Fruit fly (Drosophila melanogaster) whole organism, embryonic: ENCODE data around the gene CG43291.

Experiments
- Antp ChIP-seq: fragments of 200-800 bp; sonication (Bioruptor generic); optimal IDR thresholded peaks from 3 replicates; lab custom pipeline; 2016; ENCODE audit warnings: missing biosample characterization, missing genetic modification characterization
- Atf3 ChIP-seq: fragments of 200-800 bp; sonication (Bioruptor generic); optimal IDR thresholded peaks from 3 replicates; lab custom pipeline; 2016; ENCODE audit warnings: missing biosample characterization, missing genetic modification characterization
- Atf6 ChIP-seq: fragments of 200-800 bp; sonication (Bioruptor generic); IDR thresholded peaks from 2 replicates; pipeline ENCODE4 v1.3.6; 2022; ENCODE audit warnings: missing biosample characterization, missing genetic modification characterization
- B-H1 ChIP-seq: fragments of 200-800 bp; sonication (Bioruptor generic); IDR thresholded peaks from 3 replicates; pipeline ENCODE4 v1.3.6; 2022; ENCODE audit warnings: missing biosample characterization, missing genetic modification characterization
- CG10267 ChIP-seq: fragments of 200-800 bp; sonication (Bioruptor generic); optimal IDR thresholded peaks from 2 replicates; lab custom pipeline; 2018; ENCODE audit warnings: missing biosample characterization, mild to moderate bottlenecking, missing genetic modification characterization, moderate library complexity
- CG10366 ChIP-seq: fragments of 200-800 bp; sonication (Bioruptor generic); IDR thresholded peaks from 2 replicates; pipeline ENCODE4 v1.3.6; 2022; ENCODE audit warnings: missing biosample characterization, missing genetic modification characterization
- CG11398 ChIP-seq: fragments of 200-800 bp; sonication (Bioruptor generic); optimal IDR thresholded peaks from 2 replicates; lab custom pipeline; 2016; ENCODE audit warnings: missing biosample characterization, missing genetic modification characterization
- CG12071 ChIP-seq: fragments of 200-800 bp; sonication (Bioruptor generic); optimal IDR thresholded peaks from 3 replicates; lab custom pipeline; 2018; ENCODE audit warnings: missing biosample characterization, mild to moderate bottlenecking, missing genetic modification characterization
- CG13424 ChIP-seq: fragments of 200-800 bp; sonication (Bioruptor generic); optimal IDR thresholded peaks from 2 replicates; lab custom pipeline; 2019; ENCODE audit warnings: missing biosample characterization, mild to moderate bottlenecking, missing genetic modification characterization, moderate library complexity
- CG13894 ChIP-seq: fragments of 200-800 bp; sonication (Bioruptor generic); optimal IDR thresholded peaks from 3 replicates; lab custom pipeline; 2018; ENCODE audit warnings: missing biosample characterization, mild to moderate bottlenecking, missing genetic modification characterization, moderate library complexity
- CG14965 ChIP-seq: fragments of 200-800 bp; sonication (Bioruptor generic); optimal IDR thresholded peaks from 2 replicates; lab custom pipeline; 2016; ENCODE audit warnings: missing biosample characterization, missing genetic modification characterization, borderline replicate concordance
- CG15696 ChIP-seq: fragments of 200-800 bp; sonication (Bioruptor generic); optimal IDR thresholded peaks from 2 replicates; lab custom pipeline; 2019; ENCODE audit warnings: missing biosample characterization, mild to moderate bottlenecking, missing genetic modification characterization, moderate library complexity
- CG1647 ChIP-seq: fragments of 200-800 bp; sonication (Bioruptor generic); optimal IDR thresholded peaks from 3 replicates; lab custom pipeline; 2016; ENCODE audit warnings: missing biosample characterization, missing genetic modification characterization
- CG17186 ChIP-seq: fragments of 200-800 bp; sonication (Bioruptor generic); optimal IDR thresholded peaks from 3 replicates; lab custom pipeline; 2017; ENCODE audit warnings: missing biosample characterization, missing genetic modification reagents, missing genetic modification characterization
- CG17829 ChIP-seq: fragments of 200-800 bp; optimal IDR thresholded peaks from 2 replicates; lab custom pipeline; 2019; ENCODE audit warnings: missing biosample characterization, mild to moderate bottlenecking, missing genetic modification characterization, moderate library complexity
- CG33213 ChIP-seq: fragments of 200-800 bp; sonication (Bioruptor generic); optimal IDR thresholded peaks from 3 replicates; lab custom pipeline; 2016; ENCODE audit warnings: missing biosample characterization, missing genetic modification characterization
- CG34422 ChIP-seq: fragments of 200-800 bp; sonication (Bioruptor generic); IDR thresholded peaks from 3 replicates; pipeline ENCODE4 v1.3.6; 2022; ENCODE audit warnings: missing biosample characterization, missing genetic modification characterization
- CG4617 ChIP-seq: fragments of 200-800 bp; sonication (Bioruptor generic); optimal IDR thresholded peaks from 3 replicates; lab custom pipeline; 2016; ENCODE audit warnings: missing biosample characterization, missing genetic modification characterization, borderline replicate concordance
- CG8089 ChIP-seq: fragments of 200-800 bp; sonication (Bioruptor generic); optimal IDR thresholded peaks from 3 replicates; lab custom pipeline; 2016; ENCODE audit warnings: missing biosample characterization, missing genetic modification characterization
- CG8765 ChIP-seq: fragments of 200-800 bp; sonication (Bioruptor generic); IDR thresholded peaks from 2 replicates; pipeline ENCODE4 v1.3.6; 2022; ENCODE audit warnings: missing biosample characterization, missing genetic modification characterization
- Dp ChIP-seq: fragments of 200-800 bp; sonication (Bioruptor generic); optimal IDR thresholded peaks from 2 replicates; lab custom pipeline; 2018; ENCODE audit warnings: missing biosample characterization, mild to moderate bottlenecking, missing genetic modification characterization, moderate library complexity
- Elba2 ChIP-seq: fragments of 200-800 bp; sonication (Bioruptor generic); optimal IDR thresholded peaks from 3 replicates; lab custom pipeline; 2016; ENCODE audit warnings: missing biosample characterization, missing genetic modification characterization
- Ets97D ChIP-seq: fragments of 200-800 bp; sonication (Bioruptor generic); optimal IDR thresholded peaks from 3 replicates; lab custom pipeline; 2016; ENCODE audit warnings: missing biosample characterization, missing genetic modification characterization
- Gsc ChIP-seq: fragments of 200-800 bp; sonication (Bioruptor generic); IDR thresholded peaks from 2 replicates; pipeline ENCODE4 v1.3.6; 2022; ENCODE audit warnings: missing biosample characterization, missing genetic modification characterization
- HLH3B ChIP-seq: fragments of 200-800 bp; sonication (Bioruptor generic); IDR thresholded peaks from 2 replicates; pipeline ENCODE4 v1.3.6; 2022; ENCODE audit warnings: missing biosample characterization, missing genetic modification characterization
- Hand ChIP-seq: fragments of 200-800 bp; sonication (Bioruptor generic); optimal IDR thresholded peaks from 2 replicates; lab custom pipeline; 2017; ENCODE audit warnings: mild to moderate bottlenecking, missing biosample characterization, missing genetic modification reagents, missing genetic modification characterization
- Hmr ChIP-seq: fragments of 200-800 bp; sonication (Bioruptor generic); optimal IDR thresholded peaks from 3 replicates; lab custom pipeline; 2017; ENCODE audit warnings: mild to moderate bottlenecking, missing biosample characterization, missing genetic modification reagents, missing genetic modification characterization
- Hr51 ChIP-seq, 2 experiments: fragments of 200-800 bp; sonication (Bioruptor generic); optimal IDR thresholded peaks; 2 replicates in 1 of 2; 3 replicates in 1 of 2; lab custom pipeline; 2016 to 2018; ENCODE audit warnings: missing biosample characterization in 2 of 2, missing genetic modification characterization in 2 of 2, mild to moderate bottlenecking in 1 of 2, moderate library complexity in 1 of 2
- NFAT ChIP-seq: fragments of 200-800 bp; sonication (Bioruptor generic); IDR thresholded peaks from 2 replicates; pipeline ENCODE4 v1.3.6; 2022; ENCODE audit warnings: missing biosample characterization, missing genetic modification characterization
- Nf-YA ChIP-seq: fragments of 200-800 bp; sonication (Bioruptor generic); IDR thresholded peaks from 2 replicates; pipeline ENCODE4 v1.3.6; 2022; ENCODE audit warnings: missing biosample characterization, missing genetic modification characterization
- Taf1 ChIP-seq: fragments of 200-800 bp; sonication (Bioruptor generic); IDR thresholded peaks from 2 replicates; pipeline ENCODE4 v1.3.6; 2022; ENCODE audit warnings: missing biosample characterization, missing genetic modification characterization
- Usf ChIP-seq: fragments of 200-800 bp; sonication (Bioruptor generic); optimal IDR thresholded peaks from 2 replicates; lab custom pipeline; 2017; ENCODE audit warnings: missing genotype, missing biosample characterization, missing genetic modification characterization
- bcd ChIP-seq: fragments of 200-800 bp; sonication (Bioruptor generic); optimal IDR thresholded peaks from 2 replicates; lab custom pipeline; 2017; ENCODE audit warnings: missing biosample characterization, mild to moderate bottlenecking, missing genetic modification characterization
- bsh ChIP-seq, 2 experiments: fragments of 200-800 bp; sonication (Bioruptor generic); optimal IDR thresholded peaks; 2 replicates each; lab custom pipeline; 2017 to 2018; ENCODE audit warnings: mild to moderate bottlenecking in 2 of 2, missing biosample characterization in 2 of 2, missing genetic modification characterization in 2 of 2, moderate library complexity in 1 of 2
- corto ChIP-seq: fragments of 200-800 bp; sonication (Bioruptor generic); optimal IDR thresholded peaks from 2 replicates; lab custom pipeline; 2016; ENCODE audit warnings: missing biosample characterization, mild to moderate bottlenecking, missing genetic modification characterization, moderate library complexity
- disco-r ChIP-seq: fragments of 200-800 bp; sonication (Bioruptor generic); optimal IDR thresholded peaks from 2 replicates; lab custom pipeline; 2016; ENCODE audit warnings: missing biosample characterization, missing genetic modification characterization
- gsb ChIP-seq: fragments of 200-800 bp; sonication (Bioruptor generic); IDR thresholded peaks from 2 replicates; pipeline ENCODE4 v1.3.6; 2022; ENCODE audit warnings: missing biosample characterization, missing genetic modification characterization
- ham ChIP-seq: fragments of 200-800 bp; sonication (Bioruptor generic); IDR thresholded peaks from 2 replicates; pipeline ENCODE4 v1.3.6; 2022; ENCODE audit warnings: missing biosample characterization, missing genetic modification characterization
- hkb ChIP-seq, 2 experiments: fragments of 200-800 bp in 1 of 2; fragments of >200 bp in 1 of 2; sonication (Bioruptor generic) in 1 of 2; IDR thresholded peaks in 1 of 2; optimal IDR thresholded peaks in 1 of 2; 2 replicates each; pipeline versions ENCODE4 v1.3.6 to Lab custom; 2017 to 2022; ENCODE audit warnings: missing biosample characterization in 1 of 2, missing genetic modification characterization in 1 of 2
- pita ChIP-seq: fragments of 200-800 bp; sonication (Bioruptor generic); optimal IDR thresholded peaks from 2 replicates; lab custom pipeline; 2017; ENCODE audit warnings: missing biosample characterization, mild to moderate bottlenecking, missing genetic modification characterization
- pnt ChIP-seq: fragments of 200-800 bp; sonication (Bioruptor generic); optimal IDR thresholded peaks from 3 replicates; lab custom pipeline; 2016; ENCODE audit warnings: missing biosample characterization, missing genetic modification characterization
- pros ChIP-seq: fragments of 200-800 bp; sonication (Bioruptor generic); optimal IDR thresholded peaks from 3 replicates; lab custom pipeline; 2019; ENCODE audit warnings: missing biosample characterization, mild to moderate bottlenecking, missing genetic modification characterization, moderate library complexity
- pzg ChIP-seq: fragments of 200-800 bp; sonication (Bioruptor generic); optimal IDR thresholded peaks from 3 replicates; lab custom pipeline; 2018; ENCODE audit warnings: missing biosample characterization, mild to moderate bottlenecking, missing genetic modification characterization, moderate library complexity
- repo ChIP-seq: fragments of 200-800 bp; sonication (Bioruptor generic); optimal IDR thresholded peaks from 2 replicates; lab custom pipeline; 2016; ENCODE audit warnings: missing biosample characterization, missing genetic modification characterization
- ro ChIP-seq: fragments of 200-800 bp; sonication (Bioruptor generic); IDR thresholded peaks from 2 replicates; pipeline ENCODE4 v1.3.6; 2022; ENCODE audit warnings: missing biosample characterization, missing genetic modification characterization
- sens-2 ChIP-seq: fragments of 200-800 bp; sonication (Bioruptor generic); IDR thresholded peaks from 2 replicates; pipeline ENCODE4 v1.3.6; 2022; ENCODE audit warnings: missing biosample characterization, missing genetic modification characterization
- seq ChIP-seq: fragments of 200-800 bp; sonication (Bioruptor generic); IDR thresholded peaks from 2 replicates; pipeline ENCODE4 v1.3.6; 2022; ENCODE audit warnings: missing biosample characterization, missing genetic modification characterization
- tio ChIP-seq: fragments of 200-800 bp; sonication (Bioruptor generic); optimal IDR thresholded peaks from 2 replicates; lab custom pipeline; 2017; ENCODE audit warnings: missing biosample characterization, missing genetic modification characterization, inconsistent platforms
- vfl ChIP-seq: fragments of 200-800 bp; sonication (Bioruptor generic); optimal IDR thresholded peaks from 2 replicates; lab custom pipeline; 2016; ENCODE audit warnings: missing biosample characterization, missing genetic modification characterization

The CG43291 gene

DNA sequence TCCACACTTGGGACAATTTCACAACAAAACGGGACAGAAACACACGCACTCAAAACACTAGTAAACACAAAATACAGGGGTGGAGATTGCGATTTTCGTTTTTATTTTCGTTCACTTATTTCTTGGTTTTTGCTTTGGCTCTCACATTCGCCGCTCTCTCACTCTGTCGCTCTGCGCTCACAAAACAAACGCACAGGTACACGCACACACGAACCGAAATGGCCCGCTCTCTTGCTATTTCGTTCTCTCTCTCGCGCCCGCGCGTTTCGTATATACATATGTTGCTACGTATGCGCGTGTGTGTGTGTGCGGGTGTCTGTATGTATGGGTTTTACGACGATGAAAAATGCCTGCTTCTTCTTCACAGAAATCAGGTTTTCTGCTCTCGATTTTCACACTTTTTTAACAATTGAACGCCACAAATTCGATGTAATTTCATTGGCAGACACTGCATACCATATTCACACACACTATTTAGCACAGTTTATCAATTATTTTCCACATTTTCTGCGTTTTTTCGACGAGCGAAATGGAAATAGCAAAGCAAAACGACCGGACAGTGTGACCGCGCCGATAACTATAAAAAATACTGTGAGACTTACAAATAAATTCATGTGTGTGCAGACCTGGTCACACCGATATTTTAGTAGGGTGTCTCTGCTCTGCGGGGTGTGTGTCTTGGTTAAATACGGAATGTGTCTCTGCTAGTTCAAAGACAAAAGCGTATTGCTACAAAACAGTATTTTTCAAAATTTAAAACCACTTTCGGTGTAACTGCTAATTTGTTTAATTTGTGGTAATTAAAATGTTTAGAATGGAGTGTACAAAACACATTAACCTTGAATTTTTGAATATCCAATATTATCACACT is 42.1 kb upstream of the CG43291 start, which contains the start of gene trx (continued):
- TF ChIP-seq Antp (no peak), CG4617 (GFP tag; lab: Kevin White, UChicago) (peak; percentile 95), NFAT (GFP tag; lab: Robert Waterston, UW) (no peak), pita (GFP tag; lab: Kevin White, UChicago) (peak; percentile 88), pnt (GFP tag; lab: Kevin White, UChicago) (peak; percentile 12), HLH3B (GFP tag; lab: Robert Waterston, UW) (no peak), tio (no peak), pros (GFP tag; lab: Kevin White, UChicago) (peak; percentile 61), corto (GFP tag; lab: Kevin White, UChicago) (no peak), Gsc (GFP tag; lab: Robert Waterston, UW) (no peak), hkb (optimal IDR thresholded peaks at IDR 0.05; lab: Kevin White, UChicago) (peak; percentile 38), hkb (GFP tag; IDR thresholded peaks at IDR 0.05; lab: Robert Waterston, UW) (no peak), Elba2 (peak; percentile 43), CG12071 (GFP tag; lab: Kevin White, UChicago) (no peak), CG17829 (tag; lab: Kevin White, UChicago) (peak; percentile 37), ro (GFP tag; lab: Robert Waterston, UW) (no peak), CG8765 (GFP tag; lab: Robert Waterston, UW) (no peak), disco-r (GFP tag; lab: Kevin White, UChicago) (no peak), CG11398 (GFP tag; lab: Kevin White, UChicago) (no peak), CG10366 (GFP tag; lab: Robert Waterston, UW) (no peak), B-H1 (GFP tag; lab: Robert Waterston, UW) (no peak), Hmr (GFP tag; lab: Kevin White, UChicago) (peak; percentile 65), CG34422 (GFP tag; lab: Robert Waterston, UW) (no peak), CG13424 (no peak), CG1647 (GFP tag; lab: Kevin White, UChicago) (no peak), Ets97D (peak; percentile 81), Atf3 (no peak), repo (peak; percentile 5), gsb (no peak), Usf (GFP tag; lab: Kevin White, UChicago) (no peak), Hr51 (GFP tag; optimal IDR thresholded peaks at IDR 0.05; lab: Kevin White, UChicago) (peak; percentile 8 to 25), Nf-YA (no peak), Hand (no peak), CG13894 (tag; lab: Kevin White, UChicago) (peak; percentile 46), CG17186 (peak; percentile 22), CG14965 (no peak), Atf6 (GFP tag; lab: Robert Waterston, UW) (no peak), vfl (GFP tag; lab: Kevin White, UChicago) (no peak), CG33213 (GFP tag; lab: Kevin White, UChicago) (peak; percentile 93), Dp (GFP tag; lab: Kevin White, UChicago) (peak; percentile 71), bsh (GFP tag; optimal IDR thresholded peaks at IDR 0.05; lab: Kevin White, UChicago) (peak in 1 of 2 experiments; percentile 65), ham (GFP tag; lab: Robert Waterston, UW) (no peak), CG8089 (GFP tag; lab: Kevin White, UChicago) (no peak), Taf1 (no peak), sens-2 (GFP tag; lab: Robert Waterston, UW) (no peak), seq (GFP tag; lab: Robert Waterston, UW) (no peak), pzg (GFP tag; lab: Kevin White, UChicago) (peak; percentile 99), CG10267 (tag; lab: Kevin White, UChicago) (peak; percentile 66), bcd (GFP tag; lab: Kevin White, UChicago) (peak; percentile 17), CG15696 (tag; lab: Kevin White, UChicago) (peak; percentile 5)
